Worm (Caenorhabditis elegans): ENCODE results near the gene ttr-34.

The ttr-34 gene

ce11 chrX:13169975-13170374 is 30.4 kb downstream of the ttr-34 start, which contains the start of gene mob-2 (continued):
- no peak for TF ChIP-seq dox-1 (GFP tag; IDR thresholded peaks at IDR 0.05)

ce11 chrX:13170804-13171203 is 31.2 kb downstream of the ttr-34 start:
- no peak for TF ChIP-seq dpff-1 (tag; optimal IDR thresholded peaks at IDR 0.05)
- TF ChIP-seq ceh-40 (GFP tag; IDR thresholded peaks at IDR 0.05) = no peak
- no peak for TF ChIP-seq rcor-1 (GFP tag; IDR thresholded peaks at IDR 0.05)
- TF ChIP-seq attf-6 (GFP tag; IDR thresholded peaks at IDR 0.05) = no peak
- TF ChIP-seq mxl-1 (tag; optimal IDR thresholded peaks at IDR 0.05) = no peak
- TF ChIP-seq F37B4.10 (GFP tag; IDR thresholded peaks at IDR 0.05) = no peak
- no peak for TF ChIP-seq unc-62 (GFP tag; optimal IDR thresholded peaks at IDR 0.05)
- TF ChIP-seq hmg-20 (GFP tag; IDR thresholded peaks at IDR 0.05) = no peak
- no peak for TF ChIP-seq nhr-80 (tag; optimal IDR thresholded peaks at IDR 0.05)
- TF ChIP-seq F49E8.2 (tag; optimal IDR thresholded peaks at IDR 0.05; ENCODE audit: insufficient read depth) = no peak
- no peak for TF ChIP-seq Y53F4B.3 (GFP tag; IDR thresholded peaks at IDR 0.05)
- TF ChIP-seq ZK185.1 (tag; optimal IDR thresholded peaks at IDR 0.05; ENCODE audit: poor library complexity, severe bottlenecking) = no peak
- TF ChIP-seq bed-2 (GFP tag; IDR thresholded peaks at IDR 0.05) = no peak
- TF ChIP-seq bed-1 (GFP tag; IDR thresholded peaks at IDR 0.05) = no peak
- no peak for TF ChIP-seq nhr-120 (GFP tag; IDR thresholded peaks at IDR 0.05)
- no peak for TF ChIP-seq snpc-1.1 (tag; optimal IDR thresholded peaks at IDR 0.05; ENCODE audit: insufficient read depth)
- no peak for TF ChIP-seq lin-35 (GFP tag; optimal IDR thresholded peaks at IDR 0.05)
- no peak for TF ChIP-seq C17E4.6 (GFP tag; IDR thresholded peaks at IDR 0.05)

- TF ChIP-seq xnd-1 (tag; optimal IDR thresholded peaks at IDR 0.05) (no peak), K12H6.12 (tag; optimal IDR thresholded peaks at IDR 0.05) (peak; percentile 13), ceh-27 (GFP tag; optimal IDR thresholded peaks at IDR 0.05) (peak; percentile 11)
Observed at ce11 chrX:13171206-13171605, 31.6 kb downstream of the ttr-34 start.

ce11 chrX:13174437-13174836 is 34.8 kb downstream of the ttr-34 start:
- no peak for TF ChIP-seq lin-54 (GFP tag; optimal IDR thresholded peaks at IDR 0.05)
- TF ChIP-seq lsy-27 (tag; optimal IDR thresholded peaks at IDR 0.05; ENCODE audit: borderline replicate concordance, insufficient read depth) = no peak
- no peak for TF ChIP-seq hmg-1.2 (GFP tag; IDR thresholded peaks at IDR 0.05)
- TF ChIP-seq xnd-1 (tag; optimal IDR thresholded peaks at IDR 0.05) = no peak

- TF ChIP-seq let-607 (tag; optimal IDR thresholded peaks at IDR 0.05) = no peak
Observed at ce11 chrX:13178347-13178746, 38.8 kb downstream of the ttr-34 start, which contains the start of gene nlp-3. TSS of gene nlp-3 (minus strand) at chrX:13178447.

ce11 chrX:13182012-13182411 is 42.4 kb downstream of the ttr-34 start:
- no peak for TF ChIP-seq bed-1 (GFP tag; IDR thresholded peaks at IDR 0.05)
- TF ChIP-seq C17E4.6 (GFP tag; IDR thresholded peaks at IDR 0.05) = no peak

- TF ChIP-seq ztf-26 (tag; optimal IDR thresholded peaks at IDR 0.05) (no peak), Y56A3A.18 (GFP tag; IDR thresholded peaks at IDR 0.05) (no peak), Y67H2A.10 (GFP tag; conservative IDR thresholded peaks at IDR 0.05) (no peak), let-526 (GFP tag; IDR thresholded peaks at IDR 0.05) (no peak), F57A8.1 (GFP tag; optimal IDR thresholded peaks at IDR 0.05) (no peak), athp-1 (tag; optimal IDR thresholded peaks at IDR 0.05) (no peak)
Observed at ce11 chrX:13189861-13190260, 50.3 kb downstream of the ttr-34 start, which contains the start of gene cwp-5. TSS of gene cwp-5 (minus strand) at chrX:13189961.
